Worm (Caenorhabditis elegans): ENCODE measurements around the gene F46B3.15.

DNA sequence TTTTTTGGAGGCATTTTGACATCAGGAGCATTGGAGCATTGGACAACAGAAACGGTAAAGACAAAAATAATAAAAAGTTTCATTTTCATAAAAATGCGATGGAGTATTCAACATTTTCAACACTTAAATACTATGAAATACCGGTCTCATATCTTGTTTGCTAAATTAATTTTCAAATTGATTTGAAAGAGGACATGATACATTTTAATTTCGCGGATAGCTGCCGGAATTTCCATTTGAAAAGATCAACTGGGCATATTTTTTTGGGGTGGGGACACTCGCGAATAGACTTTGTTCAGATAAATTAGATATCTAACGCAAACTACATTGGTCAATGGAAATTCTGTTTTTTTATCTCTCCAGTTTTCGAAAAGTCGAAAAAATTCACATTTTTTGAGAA lies 38.8 kb downstream of the F46B3.15 start, which contains the start of gene F26F2.10:
- no peak for TF ChIP-seq fkh-10 (GFP tag; optimal IDR thresholded peaks at IDR 0.05)
- TF ChIP-seq nhr-25 (tag; optimal IDR thresholded peaks at IDR 0.05), result no peak
- no peak for TF ChIP-seq ztf-11 (tag; optimal IDR thresholded peaks at IDR 0.05)
- no peak for TF ChIP-seq nhr-237 (tag; optimal IDR thresholded peaks at IDR 0.05)
- no peak for TF ChIP-seq pha-4 (tag; optimal IDR thresholded peaks at IDR 0.05)
- TF ChIP-seq unc-39 (tag; optimal IDR thresholded peaks at IDR 0.05), result no peak
- TF ChIP-seq tbx-2 (tag; optimal IDR thresholded peaks at IDR 0.05), result no peak
- TF ChIP-seq nhr-43 (tag; optimal IDR thresholded peaks at IDR 0.05; ENCODE audit: poor library complexity, severe bottlenecking), result no peak
- no peak for TF ChIP-seq ZK546.5 (tag; optimal IDR thresholded peaks at IDR 0.05)
- no peak for TF ChIP-seq nhr-28 (tag; optimal IDR thresholded peaks at IDR 0.05)
